Fruit fly (Drosophila melanogaster) whole organism, embryonic: ENCODE data around the gene Polr3E.
A peak's percentile ranks its signal among the peaks of the same experiment; 100 is the strongest.

Experiments used
- Atf3 ChIP-seq: fragments of 200-800 bp; sonication (Bioruptor generic); optimal IDR thresholded peaks from 3 replicates; lab custom pipeline; 2016; ENCODE audit warnings: missing biosample characterization, missing genetic modification characterization
- CG10209 ChIP-seq: fragments of 200-800 bp; sonication (Bioruptor generic); optimal IDR thresholded peaks from 3 replicates; lab custom pipeline; 2017; ENCODE audit warnings: missing biosample characterization, mild to moderate bottlenecking, missing genetic modification characterization, missing genetic modification reagents
- CG11695 ChIP-seq: fragments of 200-800 bp; sonication (Bioruptor generic); IDR thresholded peaks from 3 replicates; pipeline ENCODE4 v1.3.6; 2022; ENCODE audit warnings: missing biosample characterization, missing genetic modification characterization
- CG12391 ChIP-seq: fragments of 200-800 bp; sonication (Bioruptor generic); optimal IDR thresholded peaks from 3 replicates; lab custom pipeline; 2018; ENCODE audit warnings: missing biosample characterization, mild to moderate bottlenecking, missing genetic modification characterization, moderate library complexity
- CG14050 ChIP-seq: fragments of 200-800 bp; sonication (Bioruptor generic); IDR thresholded peaks from 3 replicates; pipeline ENCODE4 v1.3.6; 2022; ENCODE audit warnings: missing biosample characterization, missing genetic modification characterization
- CG1647 ChIP-seq: fragments of 200-800 bp; sonication (Bioruptor generic); optimal IDR thresholded peaks from 3 replicates; lab custom pipeline; 2016; ENCODE audit warnings: missing biosample characterization, missing genetic modification characterization
- CG16863 ChIP-seq: fragments of 200-800 bp; sonication (Bioruptor generic); optimal IDR thresholded peaks from 3 replicates; lab custom pipeline; 2016; ENCODE audit warnings: missing biosample characterization, missing genetic modification characterization
- CG18262 ChIP-seq: fragments of 200-800 bp; optimal IDR thresholded peaks from 3 replicates; lab custom pipeline; 2019; ENCODE audit warnings: missing biosample characterization, mild to moderate bottlenecking, missing genetic modification characterization, moderate library complexity
- CG1832 ChIP-seq: fragments of 200-800 bp; sonication (Bioruptor generic); optimal IDR thresholded peaks from 2 replicates; lab custom pipeline; 2017; ENCODE audit warnings: missing biosample characterization, mild to moderate bottlenecking, missing genetic modification characterization, inconsistent platforms
- CG18599 ChIP-seq: fragments of 200-800 bp; sonication (Bioruptor generic); optimal IDR thresholded peaks from 3 replicates; lab custom pipeline; 2017; ENCODE audit warnings: missing biosample characterization, missing genetic modification characterization, mild to moderate bottlenecking, moderate library complexity, missing genetic modification reagents
- CG2116 ChIP-seq: fragments of 200-800 bp; sonication (Bioruptor generic); optimal IDR thresholded peaks from 3 replicates; lab custom pipeline; 2018; ENCODE audit warnings: missing biosample characterization, mild to moderate bottlenecking, missing genetic modification characterization
- CG2875 ChIP-seq: fragments of 200-800 bp; sonication (Bioruptor generic); optimal IDR thresholded peaks from 2 replicates; lab custom pipeline; 2017; ENCODE audit warnings: missing biosample characterization, mild to moderate bottlenecking, missing genetic modification characterization, missing genetic modification reagents
- CG31365 ChIP-seq: fragments of 200-800 bp; sonication (Bioruptor generic); optimal IDR thresholded peaks from 2 replicates; lab custom pipeline; 2018; ENCODE audit warnings: missing biosample characterization, mild to moderate bottlenecking, missing genetic modification characterization
- CG4360 ChIP-seq: fragments of 200-800 bp; sonication (Bioruptor generic); IDR thresholded peaks from 2 replicates; pipeline ENCODE4 v1.3.6; 2022; ENCODE audit warnings: missing biosample characterization, missing genetic modification characterization
- CG7357 ChIP-seq: fragments of 200-800 bp; sonication (Bioruptor generic); IDR thresholded peaks from 3 replicates; pipeline ENCODE4 v1.3.6; 2022; ENCODE audit warnings: missing biosample characterization, missing genetic modification characterization
- CG7963 ChIP-seq: fragments of 200-800 bp; sonication (Bioruptor generic); IDR thresholded peaks from 3 replicates; pipeline ENCODE4 v1.3.6; 2022; ENCODE audit warnings: missing biosample characterization, missing genetic modification characterization; ENCODE audit not compliant: partially characterized antibody
- CG8089 ChIP-seq: fragments of 200-800 bp; sonication (Bioruptor generic); optimal IDR thresholded peaks from 3 replicates; lab custom pipeline; 2016; ENCODE audit warnings: missing biosample characterization, missing genetic modification characterization
- CG8388 ChIP-seq: fragments of 200-800 bp; sonication (Bioruptor generic); optimal IDR thresholded peaks from 2 replicates; lab custom pipeline; 2019; ENCODE audit warnings: missing biosample characterization, mild to moderate bottlenecking, missing genetic modification characterization, moderate library complexity
- CG8944 ChIP-seq: fragments of 200-800 bp; sonication (Bioruptor generic); optimal IDR thresholded peaks from 3 replicates; lab custom pipeline; 2016; ENCODE audit warnings: missing biosample characterization, missing genetic modification characterization
- CG9876 ChIP-seq: fragments of 200-800 bp; sonication (Bioruptor generic); optimal IDR thresholded peaks from 2 replicates; lab custom pipeline; 2016; ENCODE audit warnings: missing biosample characterization, missing genetic modification characterization
- Deaf1 ChIP-seq: fragments of 200-800 bp; optimal IDR thresholded peaks from 3 replicates; lab custom pipeline; 2019; ENCODE audit warnings: missing biosample characterization, mild to moderate bottlenecking, missing genetic modification characterization, moderate library complexity
- Fer2 ChIP-seq: fragments of 200-800 bp; sonication (Bioruptor generic); optimal IDR thresholded peaks from 2 replicates; lab custom pipeline; 2018; ENCODE audit warnings: missing biosample characterization, mild to moderate bottlenecking, missing genetic modification characterization, moderate library complexity
- HLH3B ChIP-seq: fragments of 200-800 bp; sonication (Bioruptor generic); IDR thresholded peaks from 2 replicates; pipeline ENCODE4 v1.3.6; 2022; ENCODE audit warnings: missing biosample characterization, missing genetic modification characterization
- HLH4C ChIP-seq: fragments of 200-800 bp; sonication (Bioruptor generic); IDR thresholded peaks from 3 replicates; pipeline ENCODE4 v1.3.6; 2022; ENCODE audit warnings: missing biosample characterization, missing genetic modification characterization; ENCODE audit not compliant: partially characterized antibody
- Hr78 ChIP-seq, 2 experiments: fragments of 200-800 bp in 1 of 2; fragments of >200 bp in 1 of 2; sonication (Bioruptor generic) in 1 of 2; optimal IDR thresholded peaks; 2 replicates each; lab custom pipeline; 2017 to 2019; ENCODE audit warnings: missing biosample characterization in 2 of 2, missing genetic modification characterization in 2 of 2, mild to moderate bottlenecking in 1 of 2, moderate library complexity in 1 of 2
- Meics ChIP-seq: fragments of 200-800 bp; sonication (Bioruptor generic); optimal IDR thresholded peaks from 2 replicates; lab custom pipeline; 2017; ENCODE audit warnings: missing biosample characterization, mild to moderate bottlenecking, missing genetic modification characterization
- Poxn ChIP-seq: fragments of 200-800 bp; sonication (Bioruptor generic); IDR thresholded peaks from 2 replicates; pipeline ENCODE4 v1.3.6; 2022; ENCODE audit warnings: missing biosample characterization, missing genetic modification characterization
- Rfx ChIP-seq: fragments of 200-800 bp; sonication (Bioruptor generic); IDR thresholded peaks from 2 replicates; pipeline ENCODE4 v1.3.6; 2022; ENCODE audit warnings: missing biosample characterization, missing genetic modification characterization
- TFAM ChIP-seq: fragments of 200-800 bp; sonication (Bioruptor generic); optimal IDR thresholded peaks from 2 replicates; lab custom pipeline; 2017; ENCODE audit warnings: missing biosample characterization, missing genetic modification characterization, inconsistent platforms
- caup ChIP-seq: fragments of 200-800 bp; sonication (Bioruptor generic); optimal IDR thresholded peaks from 3 replicates; lab custom pipeline; 2017; ENCODE audit warnings: missing biosample characterization, mild to moderate bottlenecking, missing genetic modification characterization, moderate library complexity; ENCODE audit not compliant: severe bottlenecking
- crol ChIP-seq: fragments of 200-800 bp; sonication (Bioruptor generic); IDR thresholded peaks from 2 replicates; pipeline ENCODE4 v1.3.6; 2022; ENCODE audit warnings: missing biosample characterization, missing genetic modification characterization
- dan ChIP-seq: fragments of 200-800 bp; sonication (Bioruptor generic); IDR thresholded peaks from 2 replicates; pipeline ENCODE4 v1.3.6; 2022; ENCODE audit warnings: missing biosample characterization, missing genetic modification characterization
- emc ChIP-seq: fragments of 200-800 bp; sonication (Bioruptor generic); optimal IDR thresholded peaks from 2 replicates; lab custom pipeline; 2016; ENCODE audit warnings: missing biosample characterization, missing genetic modification characterization
- esg ChIP-seq: fragments of 200-800 bp; sonication (Bioruptor generic); conservative IDR thresholded peaks from 2 replicates; pipeline ENCODE4 v1.3.6; 2022; ENCODE audit warnings: missing biosample characterization, missing genetic modification characterization
- gcm2 ChIP-seq: fragments of 200-800 bp; sonication (Bioruptor generic); optimal IDR thresholded peaks from 2 replicates; lab custom pipeline; 2016; ENCODE audit warnings: missing biosample characterization, missing genetic modification characterization
- h ChIP-seq: fragments of >200 bp; optimal IDR thresholded peaks from 2 replicates; lab custom pipeline; 2017
- hth ChIP-seq: fragments of >200 bp; optimal IDR thresholded peaks from 2 replicates; lab custom pipeline; 2017; ENCODE audit warnings: inconsistent platforms
- lilli ChIP-seq: fragments of 200-800 bp; sonication (Bioruptor generic); optimal IDR thresholded peaks from 3 replicates; lab custom pipeline; 2016; ENCODE audit warnings: missing biosample characterization, missing genetic modification characterization
- nom ChIP-seq: fragments of 200-800 bp; sonication (Bioruptor generic); optimal IDR thresholded peaks from 2 replicates; lab custom pipeline; 2017; ENCODE audit warnings: missing biosample characterization, missing genetic modification characterization, mild to moderate bottlenecking, moderate library complexity, missing genetic modification reagents
- pb ChIP-seq: fragments of 200-800 bp; sonication (Bioruptor generic); optimal IDR thresholded peaks from 3 replicates; lab custom pipeline; 2016; ENCODE audit warnings: missing biosample characterization, missing genetic modification characterization
- pita ChIP-seq: fragments of 200-800 bp; sonication (Bioruptor generic); optimal IDR thresholded peaks from 2 replicates; lab custom pipeline; 2017; ENCODE audit warnings: missing biosample characterization, mild to moderate bottlenecking, missing genetic modification characterization
- prd ChIP-seq, 3 experiments: fragments of >200 bp in 2 of 3; fragments of 200-800 bp in 1 of 3; sonication (Bioruptor generic) in 1 of 3; optimal IDR thresholded peaks in 2 of 3; IDR thresholded peaks in 1 of 3; 2 replicates in 2 of 3; 3 replicates in 1 of 3; pipeline versions ENCODE4 v1.3.6 to Lab custom; 2017 to 2022; ENCODE audit warnings: missing biosample characterization in 1 of 3, missing genetic modification characterization in 1 of 3
- sima ChIP-seq: fragments of 200-800 bp; sonication (Bioruptor generic); optimal IDR thresholded peaks from 2 replicates; lab custom pipeline; 2016; ENCODE audit warnings: missing biosample characterization, missing genetic modification characterization
- sisA ChIP-seq: fragments of 200-800 bp; sonication (Bioruptor generic); IDR thresholded peaks from 2 replicates; pipeline ENCODE4 v1.3.6; 2022; ENCODE audit warnings: missing biosample characterization, missing genetic modification characterization
- stwl ChIP-seq: fragments of 200-800 bp; sonication (Bioruptor generic); optimal IDR thresholded peaks from 3 replicates; lab custom pipeline; 2018; ENCODE audit warnings: missing biosample characterization, mild to moderate bottlenecking, missing genetic modification characterization, moderate library complexity
- tgo ChIP-seq: fragments of 200-800 bp; sonication (Bioruptor generic); IDR thresholded peaks from 3 replicates; pipeline ENCODE4 v1.3.6; 2022; ENCODE audit warnings: missing biosample characterization, missing genetic modification characterization
- tll ChIP-seq, 2 experiments: fragments of 200-800 bp in 1 of 2; fragments of >200 bp in 1 of 2; sonication (Bioruptor generic) in 1 of 2; optimal IDR thresholded peaks; 2 replicates each; lab custom pipeline; 2017 to 2019; ENCODE audit warnings: missing biosample characterization in 2 of 2, missing genetic modification characterization in 2 of 2, mild to moderate bottlenecking in 1 of 2, moderate library complexity in 1 of 2
- zen2 ChIP-seq: fragments of 200-800 bp; sonication (Bioruptor generic); IDR thresholded peaks from 3 replicates; pipeline ENCODE4 v1.3.6; 2022; ENCODE audit warnings: missing biosample characterization, missing genetic modification characterization; ENCODE audit not compliant: partially characterized antibody
- zf30C ChIP-seq: fragments of 200-800 bp; sonication (Bioruptor generic); optimal IDR thresholded peaks from 3 replicates; lab custom pipeline; 2018; ENCODE audit warnings: missing biosample characterization, mild to moderate bottlenecking, missing genetic modification characterization

Polr3E gene

DNA sequence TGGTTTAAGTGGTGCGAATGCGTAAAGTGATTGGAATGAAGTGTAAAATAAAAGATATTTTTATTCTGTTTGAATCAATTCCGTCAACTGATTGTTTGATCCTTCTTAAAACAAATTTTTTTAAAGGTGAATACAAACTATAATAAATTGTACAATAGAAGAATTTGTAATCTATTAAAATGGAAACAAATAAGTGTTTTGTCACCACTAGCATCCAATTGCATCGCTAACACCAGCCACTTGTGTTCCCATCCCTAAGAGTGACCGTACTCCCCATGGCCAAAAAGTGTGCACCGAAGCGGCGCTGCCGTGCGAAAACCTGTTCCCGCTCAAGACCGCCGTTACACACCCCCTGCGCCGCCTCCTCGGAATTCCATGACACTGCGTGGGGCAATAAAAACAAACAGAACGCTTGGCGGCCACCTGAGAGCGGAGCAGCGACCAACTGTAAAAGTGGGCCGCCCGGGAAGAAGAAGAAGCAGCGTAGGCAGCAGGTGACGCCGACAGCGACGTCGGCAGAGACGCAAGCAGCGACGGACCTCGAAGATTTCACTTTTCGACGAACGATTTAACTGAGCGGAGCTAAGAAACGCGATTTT is 3.9 kb upstream of the Polr3E start, which contains the start of gene Pdss2 (continued):
- TF ChIP-seq Poxn (GFP tag; lab: Robert Waterston, UW) (peak; percentile 64; the same call in 1 of the 2 replicates), crol (GFP tag; lab: Robert Waterston, UW) (peak; percentile 97), HLH3B (GFP tag; lab: Robert Waterston, UW) (peak; percentile 57; the same call in 1 of the 2 replicates), zf30C (GFP tag; lab: Kevin White, UChicago) (no peak), Hr78 (GFP tag; optimal IDR thresholded peaks at IDR 0.05; lab: Kevin White, UChicago) (peak in 1 of 2 experiments; percentile 22), CG18599 (GFP tag; lab: Kevin White, UChicago) (peak; percentile 65), prd (optimal IDR thresholded peaks at IDR 0.05; lab: Kevin White, UChicago) (no peak), prd (GFP tag; IDR thresholded peaks at IDR 0.05; lab: Robert Waterston, UW) (peak; percentile 87), pita (GFP tag; lab: Kevin White, UChicago) (no peak), pb (GFP tag; lab: Kevin White, UChicago) (no peak), CG10209 (GFP tag; lab: Kevin White, UChicago) (peak; percentile 74), CG9876 (peak; percentile 61), CG1647 (GFP tag; lab: Kevin White, UChicago) (peak; percentile 67), CG2116 (GFP tag; lab: Kevin White, UChicago) (peak; percentile 62), dan (GFP tag; lab: Robert Waterston, UW) (no peak), gcm2 (no peak), nom (GFP tag; lab: Kevin White, UChicago) (peak; percentile 74), Meics (GFP tag; lab: Kevin White, UChicago) (peak; percentile 53), CG7963 (0 out of 3 replicates have a peak, but pooled peaks have one; percentile 47), caup (GFP tag; lab: Kevin White, UChicago) (peak; percentile 59), sisA (peak; percentile 80), sima (GFP tag; lab: Kevin White, UChicago) (no peak), CG2875 (peak; percentile 2), CG31365 (tag; lab: Kevin White, UChicago) (no peak), TFAM (GFP tag; lab: Kevin White, UChicago) (no peak), esg (GFP tag; lab: Robert Waterston, UW) (peak; percentile 63; the same call in 1 of the 2 replicates), CG11695 (GFP tag; lab: Robert Waterston, UW) (peak; percentile 38; the same call in 1 of the 3 replicates), Fer2 (peak; percentile 69), stwl (tag; lab: Kevin White, UChicago) (peak; percentile 17), Rfx (peak; percentile 91), CG1832 (GFP tag; lab: Kevin White, UChicago) (no peak), CG4360 (GFP tag; lab: Robert Waterston, UW) (no peak), zen2 (GFP tag; lab: Robert Waterston, UW) (peak; percentile 39; the same call in 1 of the 3 replicates), tll (GFP tag; optimal IDR thresholded peaks at IDR 0.05; lab: Kevin White, UChicago) (no peak), CG8089 (GFP tag; lab: Kevin White, UChicago) (peak; percentile 55), emc (GFP tag; lab: Kevin White, UChicago) (peak; percentile 65), CG8944 (GFP tag; lab: Kevin White, UChicago) (peak; percentile 75), Atf3 (GFP tag; lab: Kevin White, UChicago) (peak; percentile 64), CG8388 (GFP tag; lab: Kevin White, UChicago) (peak; percentile 44), CG18262 (tag; lab: Kevin White, UChicago) (peak; percentile 67), lilli (GFP tag; lab: Kevin White, UChicago) (peak; percentile 86), CG14050 (peak; percentile 73), hth (lab: Kevin White, UChicago) (no peak), CG12391 (tag; lab: Kevin White, UChicago) (peak; percentile 84), HLH4C (GFP tag; lab: Robert Waterston, UW) (peak; percentile 55; the same call in 2 of the 3 replicates), Deaf1 (tag; lab: Kevin White, UChicago) (peak; percentile 31), CG7357 (GFP tag; lab: Robert Waterston, UW) (peak; percentile 61; the same call in 1 of the 3 replicates), tgo (peak; percentile 76), h (lab: Kevin White, UChicago) (no peak), CG16863 (peak; percentile 62)
